Fruit fly (Drosophila melanogaster) whole organism, embryonic: ENCODE measurements around the gene Srpk79D.

ENCODE experiments used
- Atf3 ChIP-seq: fragments of 200-800 bp; sonication (Bioruptor generic); optimal IDR thresholded peaks from 3 replicates; lab custom pipeline; 2016; ENCODE audit warnings: missing biosample characterization, missing genetic modification characterization
- CG10274 ChIP-seq: fragments of 200-800 bp; sonication (Bioruptor generic); optimal IDR thresholded peaks from 3 replicates; lab custom pipeline; 2017; ENCODE audit warnings: missing biosample characterization, mild to moderate bottlenecking, missing genetic modification characterization
- CG11093 ChIP-seq: fragments of 200-800 bp; sonication (Bioruptor generic); IDR thresholded peaks from 3 replicates; pipeline ENCODE4 v1.3.6; 2022; ENCODE audit warnings: missing biosample characterization, missing genetic modification characterization
- CG11247 ChIP-seq: fragments of 200-800 bp; sonication (Bioruptor generic); IDR thresholded peaks from 2 replicates; pipeline ENCODE4 v1.3.6; 2022; ENCODE audit warnings: missing biosample characterization, missing genetic modification characterization
- CG12299 ChIP-seq: fragments of 200-800 bp; sonication (Bioruptor generic); optimal IDR thresholded peaks from 2 replicates; lab custom pipeline; 2018; ENCODE audit warnings: missing biosample characterization, mild to moderate bottlenecking, missing genetic modification characterization
- CG13296 ChIP-seq: fragments of 200-800 bp; sonication (Bioruptor generic); optimal IDR thresholded peaks from 3 replicates; lab custom pipeline; 2018; ENCODE audit warnings: missing biosample characterization, mild to moderate bottlenecking, missing genetic modification characterization
- CG14014 ChIP-seq: fragments of 200-800 bp; sonication (Bioruptor generic); IDR thresholded peaks from 2 replicates; pipeline ENCODE4 v1.3.6; 2022; ENCODE audit warnings: missing biosample characterization, missing genetic modification characterization
- CG1529 ChIP-seq: fragments of 200-800 bp; sonication (Bioruptor generic); optimal IDR thresholded peaks from 3 replicates; lab custom pipeline; 2018; ENCODE audit warnings: missing biosample characterization, missing genetic modification characterization
- CG1647 ChIP-seq: fragments of 200-800 bp; sonication (Bioruptor generic); optimal IDR thresholded peaks from 3 replicates; lab custom pipeline; 2016; ENCODE audit warnings: missing biosample characterization, missing genetic modification characterization
- CG17385 ChIP-seq: fragments of 200-800 bp; sonication (Bioruptor generic); optimal IDR thresholded peaks from 3 replicates; lab custom pipeline; 2018; ENCODE audit warnings: missing biosample characterization, mild to moderate bottlenecking, missing genetic modification characterization
- CG18764 ChIP-seq: fragments of 200-800 bp; sonication (Bioruptor generic); optimal IDR thresholded peaks from 3 replicates; lab custom pipeline; 2016; ENCODE audit warnings: missing biosample characterization, missing genetic modification characterization
- CG2116 ChIP-seq: fragments of 200-800 bp; sonication (Bioruptor generic); optimal IDR thresholded peaks from 3 replicates; lab custom pipeline; 2018; ENCODE audit warnings: missing biosample characterization, mild to moderate bottlenecking, missing genetic modification characterization
- CG34224 ChIP-seq: fragments of 200-800 bp; sonication (Bioruptor generic); IDR thresholded peaks from 3 replicates; pipeline ENCODE4 v1.3.6; 2022; ENCODE audit warnings: missing biosample characterization, missing genetic modification characterization; ENCODE audit not compliant: partially characterized antibody
- CG42726 ChIP-seq: fragments of 200-800 bp; sonication (Bioruptor generic); IDR thresholded peaks from 2 replicates; pipeline ENCODE4 v1.3.6; 2022; ENCODE audit warnings: missing biosample characterization, missing genetic modification characterization; ENCODE audit not compliant: partially characterized antibody
- CG7372 ChIP-seq: fragments of 200-800 bp; sonication (Bioruptor generic); IDR thresholded peaks from 2 replicates; pipeline ENCODE4 v1.3.6; 2022; ENCODE audit warnings: missing biosample characterization, missing genetic modification characterization
- CHES-1-like ChIP-seq: fragments of 200-800 bp; sonication (Bioruptor generic); optimal IDR thresholded peaks from 2 replicates; lab custom pipeline; 2016; ENCODE audit warnings: missing biosample characterization, missing genetic modification characterization
- D ChIP-seq, 2 experiments: fragments of 200-800 bp in 1 of 2; fragments of >200 bp in 1 of 2; sonication (Bioruptor generic) in 1 of 2; optimal IDR thresholded peaks; 2 replicates in 1 of 2; 3 replicates in 1 of 2; lab custom pipeline; 2017; ENCODE audit warnings: mild to moderate bottlenecking in 1 of 2, missing biosample characterization in 1 of 2, missing genetic modification characterization in 1 of 2, missing genetic modification reagents in 1 of 2
- Dbx ChIP-seq: fragments of 200-800 bp; sonication (Bioruptor generic); IDR thresholded peaks from 3 replicates; pipeline ENCODE4 v1.3.6; 2022; ENCODE audit warnings: missing biosample characterization, missing genetic modification characterization
- Dek ChIP-seq: fragments of 200-800 bp; sonication (Bioruptor generic); optimal IDR thresholded peaks from 3 replicates; lab custom pipeline; 2019; ENCODE audit warnings: missing biosample characterization, mild to moderate bottlenecking, missing genetic modification characterization, moderate library complexity
- Fer3 ChIP-seq: fragments of 200-800 bp; sonication (Bioruptor generic); optimal IDR thresholded peaks from 2 replicates; lab custom pipeline; 2018; ENCODE audit warnings: missing biosample characterization, mild to moderate bottlenecking, missing genetic modification characterization, moderate library complexity
- H15 ChIP-seq: fragments of 200-800 bp; sonication (Bioruptor generic); IDR thresholded peaks from 3 replicates; pipeline ENCODE4 v1.3.6; 2022; ENCODE audit warnings: missing biosample characterization, missing genetic modification characterization
- Hmr ChIP-seq: fragments of 200-800 bp; sonication (Bioruptor generic); optimal IDR thresholded peaks from 3 replicates; lab custom pipeline; 2017; ENCODE audit warnings: mild to moderate bottlenecking, missing biosample characterization, missing genetic modification reagents, missing genetic modification characterization
- MESR4 ChIP-seq: fragments of 200-800 bp; sonication (Bioruptor generic); optimal IDR thresholded peaks from 2 replicates; lab custom pipeline; 2018; ENCODE audit warnings: missing biosample characterization, mild to moderate bottlenecking, missing genetic modification characterization, moderate library complexity
- Nf-YA ChIP-seq: fragments of 200-800 bp; sonication (Bioruptor generic); IDR thresholded peaks from 2 replicates; pipeline ENCODE4 v1.3.6; 2022; ENCODE audit warnings: missing biosample characterization, missing genetic modification characterization
- Pdp1 ChIP-seq, 2 experiments: fragments of 200-800 bp; sonication (Bioruptor generic); optimal IDR thresholded peaks; 3 replicates each; lab custom pipeline; 2016; ENCODE audit warnings: missing biosample characterization in 2 of 2, missing genetic modification characterization in 2 of 2, mild to moderate bottlenecking in 1 of 2, moderate library complexity in 1 of 2
- Ptx1 ChIP-seq: fragments of 200-800 bp; sonication (Bioruptor generic); IDR thresholded peaks from 2 replicates; pipeline ENCODE4 v1.3.6; 2022; ENCODE audit warnings: missing biosample characterization, missing genetic modification characterization
- Rfx ChIP-seq: fragments of 200-800 bp; sonication (Bioruptor generic); IDR thresholded peaks from 2 replicates; pipeline ENCODE4 v1.3.6; 2022; ENCODE audit warnings: missing biosample characterization, missing genetic modification characterization
- Six4 ChIP-seq: fragments of 200-800 bp; sonication (Bioruptor generic); optimal IDR thresholded peaks from 2 replicates; lab custom pipeline; 2016; ENCODE audit warnings: missing biosample characterization, missing genetic modification characterization
- Stat92E ChIP-seq, 3 experiments: fragments of >200 bp in 2 of 3; fragments of 200-800 bp in 1 of 3; sonication (Bioruptor generic) in 1 of 3; optimal IDR thresholded peaks; 2 replicates each; lab custom pipeline; 2017 to 2019; ENCODE audit warnings: missing biosample characterization in 3 of 3, missing genetic modification characterization in 3 of 3, mild to moderate bottlenecking in 1 of 3, moderate library complexity in 1 of 3
- Vsx1 ChIP-seq: fragments of 200-800 bp; sonication (Bioruptor generic); optimal IDR thresholded peaks from 2 replicates; lab custom pipeline; 2017; ENCODE audit warnings: missing biosample characterization, mild to moderate bottlenecking, missing genetic modification characterization, missing genetic modification reagents
- cad ChIP-seq: fragments of >200 bp; optimal IDR thresholded peaks from 2 replicates; lab custom pipeline; 2017; ENCODE audit warnings: missing biosample characterization, missing genetic modification characterization
- cas ChIP-seq: fragments of 200-800 bp; sonication (Bioruptor generic); IDR thresholded peaks from 2 replicates; pipeline ENCODE4 v1.3.6; 2022; ENCODE audit warnings: missing biosample characterization, missing genetic modification characterization
- danr ChIP-seq: fragments of 200-800 bp; sonication (Bioruptor generic); IDR thresholded peaks from 2 replicates; pipeline ENCODE4 v1.3.6; 2022; ENCODE audit warnings: missing biosample characterization, missing genetic modification characterization
- disco-r ChIP-seq: fragments of 200-800 bp; sonication (Bioruptor generic); optimal IDR thresholded peaks from 2 replicates; lab custom pipeline; 2016; ENCODE audit warnings: missing biosample characterization, missing genetic modification characterization
- gcm2 ChIP-seq: fragments of 200-800 bp; sonication (Bioruptor generic); optimal IDR thresholded peaks from 2 replicates; lab custom pipeline; 2016; ENCODE audit warnings: missing biosample characterization, missing genetic modification characterization
- gsb ChIP-seq: fragments of 200-800 bp; sonication (Bioruptor generic); IDR thresholded peaks from 2 replicates; pipeline ENCODE4 v1.3.6; 2022; ENCODE audit warnings: missing biosample characterization, missing genetic modification characterization
- h ChIP-seq: fragments of >200 bp; optimal IDR thresholded peaks from 2 replicates; lab custom pipeline; 2017
- hth ChIP-seq: fragments of >200 bp; optimal IDR thresholded peaks from 2 replicates; lab custom pipeline; 2017; ENCODE audit warnings: inconsistent platforms
- klu ChIP-seq: fragments of 200-800 bp; sonication (Bioruptor generic); IDR thresholded peaks from 2 replicates; pipeline ENCODE4 v1.3.6; 2022; ENCODE audit warnings: missing biosample characterization, missing genetic modification characterization
- lmd ChIP-seq: fragments of 200-800 bp; sonication (Bioruptor generic); IDR thresholded peaks from 2 replicates; pipeline ENCODE4 v1.3.6; 2022; ENCODE audit warnings: missing biosample characterization, missing genetic modification characterization
- nerfin-2 ChIP-seq: fragments of 200-800 bp; sonication (Bioruptor generic); IDR thresholded peaks from 2 replicates; pipeline ENCODE4 v1.3.6; 2022; ENCODE audit warnings: missing biosample characterization, missing genetic modification characterization; ENCODE audit not compliant: partially characterized antibody
- org-1 ChIP-seq: fragments of 200-800 bp; sonication (Bioruptor generic); optimal IDR thresholded peaks from 2 replicates; lab custom pipeline; 2017; ENCODE audit warnings: missing biosample characterization, missing genetic modification characterization
- pan ChIP-seq, 4 experiments: fragments of >200 bp in 3 of 4; fragments of 200-800 bp in 1 of 4; sonication (Bioruptor generic) in 1 of 4; optimal IDR thresholded peaks in 3 of 4; IDR thresholded peaks in 1 of 4; 2 replicates each; pipeline versions ENCODE4 v1.3.6 to Lab custom; 2017 to 2022; ENCODE audit warnings: missing biosample characterization in 2 of 4, missing genetic modification characterization in 2 of 4, mixed read lengths in 1 of 4
- row ChIP-seq: fragments of 200-800 bp; sonication (Bioruptor generic); IDR thresholded peaks from 3 replicates; pipeline ENCODE4 v1.3.6; 2022; ENCODE audit warnings: missing biosample characterization, missing genetic modification characterization
- scrt ChIP-seq: fragments of 200-800 bp; sonication (Bioruptor generic); optimal IDR thresholded peaks from 2 replicates; lab custom pipeline; 2018; ENCODE audit warnings: missing biosample characterization, mild to moderate bottlenecking, missing genetic modification characterization, moderate library complexity
- tap ChIP-seq: fragments of 200-800 bp; optimal IDR thresholded peaks from 3 replicates; lab custom pipeline; 2019; ENCODE audit warnings: missing biosample characterization, mild to moderate bottlenecking, missing genetic modification characterization, moderate library complexity
- tll ChIP-seq, 2 experiments: fragments of 200-800 bp in 1 of 2; fragments of >200 bp in 1 of 2; sonication (Bioruptor generic) in 1 of 2; optimal IDR thresholded peaks; 2 replicates each; lab custom pipeline; 2017 to 2019; ENCODE audit warnings: missing biosample characterization in 2 of 2, missing genetic modification characterization in 2 of 2, mild to moderate bottlenecking in 1 of 2, moderate library complexity in 1 of 2
- usp ChIP-seq: fragments of >200 bp; optimal IDR thresholded peaks from 2 replicates; lab custom pipeline; 2017; ENCODE audit warnings: missing biosample characterization, missing genetic modification characterization
- vvl ChIP-seq: fragments of 200-800 bp; sonication (Bioruptor generic); IDR thresholded peaks from 2 replicates; pipeline ENCODE4 v1.3.6; 2022; ENCODE audit warnings: missing biosample characterization, missing genetic modification characterization

Gene Srpk79D

dm6 chr3L:22262797-22263423, 10.9 kb upstream of the Srpk79D start, which contains the start of the genes Rich and Ddx1 (continued):
- TF ChIP-seq Vsx1 (GFP tag; lab: Kevin White, UChicago) (no peak), CG1529 (GFP tag; lab: Kevin White, UChicago) (peak; percentile 42), Dbx (GFP tag; lab: Robert Waterston, UW) (0 out of 3 replicates have a peak, but pooled peaks have one; percentile 10), nerfin-2 (GFP tag; lab: Robert Waterston, UW) (no peak), Stat92E (GFP tag; optimal IDR thresholded peaks at IDR 0.05; lab: Kevin White, UChicago) (no peak), CG11247 (GFP tag; lab: Robert Waterston, UW) (0 out of 2 replicates have a peak, but pooled peaks have one; percentile 40), lmd (GFP tag; lab: Robert Waterston, UW) (peak; percentile 39; the same call in 1 of the 2 replicates), h (lab: Kevin White, UChicago) (no peak), Dek (tag; lab: Kevin White, UChicago) (peak; percentile 34), MESR4 (peak; percentile 60), Pdp1 (GFP tag; optimal IDR thresholded peaks at IDR 0.05; lab: Kevin White, UChicago) (peak in 1 of 2 experiments; percentile 36), org-1 (GFP tag; lab: Kevin White, UChicago) (no peak), hth (lab: Kevin White, UChicago) (no peak), CG42726 (no peak), D (optimal IDR thresholded peaks at IDR 0.05; lab: Kevin White, UChicago) (no peak), D (GFP tag; optimal IDR thresholded peaks at IDR 0.05; lab: Kevin White, UChicago) (no peak), Nf-YA (GFP tag; lab: Robert Waterston, UW) (no peak), CG11093 (GFP tag; lab: Robert Waterston, UW) (no peak), CG14014 (GFP tag; lab: Robert Waterston, UW) (0 out of 2 replicates have a peak, but pooled peaks have one; percentile 6), CG1647 (GFP tag; lab: Kevin White, UChicago) (peak; percentile 26), CG12299 (tag; lab: Kevin White, UChicago) (no peak), tap (tag; lab: Kevin White, UChicago) (no peak), row (peak; percentile 89), gcm2 (GFP tag; lab: Kevin White, UChicago) (peak; percentile 44), disco-r (no peak), CG34224 (GFP tag; lab: Robert Waterston, UW) (no peak), usp (GFP tag; lab: Kevin White, UChicago) (no peak), CG18764 (GFP tag; lab: Kevin White, UChicago) (peak; percentile 23), Fer3 (tag; lab: Kevin White, UChicago) (no peak), CG7372 (GFP tag; lab: Robert Waterston, UW) (no peak), CG2116 (GFP tag; lab: Kevin White, UChicago) (peak; percentile 51), Ptx1 (peak; percentile 50), gsb (GFP tag; lab: Robert Waterston, UW) (no peak), CHES-1-like (GFP tag; lab: Kevin White, UChicago) (peak; percentile 36), CG13296 (peak; percentile 40), tll (GFP tag; optimal IDR thresholded peaks at IDR 0.05; lab: Kevin White, UChicago) (peak in 1 of 2 experiments; percentile 81), cad (no peak), H15 (GFP tag; lab: Robert Waterston, UW) (no peak), klu (GFP tag; lab: Robert Waterston, UW) (peak; percentile 22; the same call in 1 of the 2 replicates), danr (GFP tag; lab: Robert Waterston, UW) (no peak), Hmr (GFP tag; lab: Kevin White, UChicago) (peak; percentile 49), Six4 (GFP tag; lab: Kevin White, UChicago) (no peak), CG10274 (no peak), Atf3 (GFP tag; lab: Kevin White, UChicago) (no peak), scrt (GFP tag; lab: Kevin White, UChicago) (no peak), pan (optimal IDR thresholded peaks at IDR 0.05; lab: Kevin White, UChicago) (no peak), pan (GFP tag; optimal IDR thresholded peaks at IDR 0.05 in 1 of 2, IDR thresholded peaks at IDR 0.05 in 1 of 2) (peak in 1 of 2 experiments; percentile 9), cas (GFP tag; lab: Robert Waterston, UW) (no peak), Rfx (peak; percentile 54), CG17385 (peak; percentile 23), vvl (GFP tag; lab: Robert Waterston, UW) (no peak; the same call in 1 of the 2 replicates)
